Fruit fly (Drosophila melanogaster): ENCODE data around the gene Msr-110.

Msr-110 gene

dm6 chr3L:5583295-5583707 is 6.2 kb upstream of the Msr-110 start (continued):
- TF ChIP-seq CG16779 (GFP tag; IDR thresholded peaks at IDR 0.05) = peak; percentile 59; the same call in 1 of the 2 replicates
- peak; percentile 86 for TF ChIP-seq Chrac-16 (GFP tag; optimal IDR thresholded peaks at IDR 0.05)
- TF ChIP-seq bowl (GFP tag; IDR thresholded peaks at IDR 0.05) = peak; percentile 63; the same call in 1 of the 2 replicates
- TF ChIP-seq ap (GFP tag; IDR thresholded peaks at IDR 0.05) = peak; percentile 84
- peak; percentile 52 for TF ChIP-seq p53 (GFP tag; optimal IDR thresholded peaks at IDR 0.05)
- TF ChIP-seq Mes4 (GFP tag; optimal IDR thresholded peaks at IDR 0.05) = peak; percentile 55
- TF ChIP-seq danr (GFP tag; IDR thresholded peaks at IDR 0.05) = peak; percentile 88
- peak; percentile 69 for TF ChIP-seq CG7271 (tag; optimal IDR thresholded peaks at IDR 0.05)
- peak; percentile 82 for TF ChIP-seq wor (GFP tag; IDR thresholded peaks at IDR 0.05)
- peak; percentile 66 for TF ChIP-seq CG42726 (GFP tag; IDR thresholded peaks at IDR 0.05; ENCODE audit: partially characterized antibody)
- TF ChIP-seq MESR4 (GFP tag; optimal IDR thresholded peaks at IDR 0.05) = no peak
- TF ChIP-seq CG16815 (GFP tag; optimal IDR thresholded peaks at IDR 0.05) = peak; percentile 79
- TF ChIP-seq Lpt (GFP tag; optimal IDR thresholded peaks at IDR 0.05) = no peak
- peak; percentile 70 for TF ChIP-seq CG10979 (tag; optimal IDR thresholded peaks at IDR 0.05)
- peak; percentile 84 for TF ChIP-seq zf30C (GFP tag; optimal IDR thresholded peaks at IDR 0.05)
- peak; percentile 67 for TF ChIP-seq seq (GFP tag; IDR thresholded peaks at IDR 0.05)
- peak; percentile 86 for TF ChIP-seq CG7786 (GFP tag; optimal IDR thresholded peaks at IDR 0.05)
- TF ChIP-seq Side (GFP tag; optimal IDR thresholded peaks at IDR 0.05) = peak; percentile 78
- peak; percentile 86 for TF ChIP-seq unc-4 (GFP tag; IDR thresholded peaks at IDR 0.05; ENCODE audit: partially characterized antibody)
- peak; percentile 71 for TF ChIP-seq da (GFP tag; optimal IDR thresholded peaks at IDR 0.05)
- peak; percentile 73 for TF ChIP-seq Mad (GFP tag; optimal IDR thresholded peaks at IDR 0.05)
- TF ChIP-seq ham (GFP tag; IDR thresholded peaks at IDR 0.05) = peak; percentile 69
- TF ChIP-seq CG17912 (GFP tag; optimal IDR thresholded peaks at IDR 0.05) = peak; percentile 49
- TF ChIP-seq usp (GFP tag; optimal IDR thresholded peaks at IDR 0.05) = no peak
- TF ChIP-seq Dp (GFP tag; optimal IDR thresholded peaks at IDR 0.05) = peak; percentile 82
- peak; percentile 95 for TF ChIP-seq mam (GFP tag; optimal IDR thresholded peaks at IDR 0.05)
- TF ChIP-seq CG8281 (tag; optimal IDR thresholded peaks at IDR 0.05) = peak; percentile 49
- no peak for TF ChIP-seq CG7556 (GFP tag; optimal IDR thresholded peaks at IDR 0.05)
- TF ChIP-seq slou (GFP tag; optimal IDR thresholded peaks at IDR 0.05) = peak; percentile 53
- TF ChIP-seq HLH54F (GFP tag; optimal IDR thresholded peaks at IDR 0.05) = peak; percentile 91
- TF ChIP-seq Opbp (GFP tag; IDR thresholded peaks at IDR 0.05; ENCODE audit: partially characterized antibody) = peak; percentile 74
- TF ChIP-seq CG1529 (GFP tag; optimal IDR thresholded peaks at IDR 0.05) = peak; percentile 21
- TF ChIP-seq insv (GFP tag; optimal IDR thresholded peaks at IDR 0.05) = peak in 1 of 2 experiments; percentile 43
- TF ChIP-seq dysf (GFP tag; IDR thresholded peaks at IDR 0.05) = peak; percentile 90
- TF ChIP-seq grau (tag; optimal IDR thresholded peaks at IDR 0.05) = peak; percentile 81
- peak; percentile 90 for TF ChIP-seq CG10366 (GFP tag; IDR thresholded peaks at IDR 0.05)
- peak; percentile 55; the same call in 1 of the 3 replicates for TF ChIP-seq CG11695 (GFP tag; IDR thresholded peaks at IDR 0.05)
- TF ChIP-seq sqz (GFP tag; optimal IDR thresholded peaks at IDR 0.05) = no peak
- peak; percentile 88 for TF ChIP-seq ems (GFP tag; optimal IDR thresholded peaks at IDR 0.05)
- peak; percentile 61 for TF ChIP-seq toy (GFP tag; IDR thresholded peaks at IDR 0.05)
- peak; percentile 86 for TF ChIP-seq CG4820 (GFP tag; optimal IDR thresholded peaks at IDR 0.05)
- peak; percentile 92 for TF ChIP-seq knrl (GFP tag; IDR thresholded peaks at IDR 0.05; ENCODE audit: partially characterized antibody)
- TF ChIP-seq vvl (GFP tag; IDR thresholded peaks at IDR 0.05) = peak; percentile 92
- TF ChIP-seq inv (GFP tag; IDR thresholded peaks at IDR 0.05; ENCODE audit: partially characterized antibody) = peak; percentile 82
- peak; percentile 78 for TF ChIP-seq CG9876 (GFP tag; optimal IDR thresholded peaks at IDR 0.05)
- peak; percentile 91 for TF ChIP-seq ranshi (GFP tag; IDR thresholded peaks at IDR 0.05)
- TF ChIP-seq emc (GFP tag; optimal IDR thresholded peaks at IDR 0.05) = peak; percentile 76
- peak; percentile 72 for TF ChIP-seq CG4282 (GFP tag; optimal IDR thresholded peaks at IDR 0.05)
- TF ChIP-seq CG13894 (tag; optimal IDR thresholded peaks at IDR 0.05) = no peak
- TF ChIP-seq peb (GFP tag; IDR thresholded peaks at IDR 0.05) = peak; percentile 56
- TF ChIP-seq CG11560 (tag; IDR thresholded peaks at IDR 0.05) = peak; percentile 84
- peak; percentile 91 for TF ChIP-seq Dbx (GFP tag; IDR thresholded peaks at IDR 0.05)
